Worm (Caenorhabditis elegans) whole organism, early embryonic: Measurements from ENCODE around the gene toc-1.

ENCODE experiments used
- B0310.2 ChIP-seq: sonication (generic microtip); optimal IDR thresholded peaks from 2 replicates; lab custom pipeline; 2016; ENCODE audit warnings: mild to moderate bottlenecking, missing genetic modification characterization, missing compliant biosample characterization
- F13C5.2 ChIP-seq: sonication (generic microtip); optimal IDR thresholded peaks from 2 replicates; lab custom pipeline; 2017; ENCODE audit warnings: mild to moderate bottlenecking, missing genetic modification characterization, inconsistent platforms, missing compliant biosample characterization
- ama-1 ChIP-seq: fragments of 150-350 bp; optimal IDR thresholded peaks from 2 replicates; lab custom pipeline; 2014
- ets-7 ChIP-seq: sonication (generic microtip); optimal IDR thresholded peaks from 2 replicates; lab custom pipeline; 2016; ENCODE audit warnings: missing genotype, missing genetic modification characterization, missing compliant biosample characterization
- flt-1 ChIP-seq: fragments of 200-800 bp; sonication (Bioruptor generic); IDR thresholded peaks from 2 replicates; pipeline ENCODE4 v1.3.6; 2022; ENCODE audit warnings: missing genetic modification characterization, missing compliant biosample characterization
- hmbx-1 ChIP-seq: sonication (generic microtip); optimal IDR thresholded peaks from 2 replicates; lab custom pipeline; 2016; ENCODE audit warnings: mild to moderate bottlenecking, missing genetic modification characterization, missing compliant biosample characterization
- hmg-4 ChIP-seq: fragments of 200-800 bp; sonication (Bioruptor generic); optimal IDR thresholded peaks from 2 replicates; lab custom pipeline; 2018; ENCODE audit warnings: mild to moderate bottlenecking, missing genetic modification characterization, missing compliant biosample characterization
- hnd-1 ChIP-seq: sonication (generic microtip); optimal IDR thresholded peaks from 2 replicates; lab custom pipeline; 2016; ENCODE audit warnings: missing genetic modification characterization, missing compliant biosample characterization
- scrt-1 ChIP-seq: fragments of 200-800 bp; sonication (Bioruptor generic); IDR thresholded peaks from 2 replicates; pipeline ENCODE4 v1.3.6; 2022; ENCODE audit warnings: missing genetic modification characterization, missing compliant biosample characterization
- sea-1 ChIP-seq: fragments of 200-800 bp; sonication (Bioruptor generic); conservative IDR thresholded peaks from 2 replicates; pipeline ENCODE4 v1.3.6; 2022; ENCODE audit warnings: missing genetic modification characterization, missing compliant biosample characterization
- tbx-11 ChIP-seq: fragments of 200-800 bp; sonication (Bioruptor generic); IDR thresholded peaks from 2 replicates; pipeline ENCODE4 v1.3.6; 2022; ENCODE audit warnings: missing genetic modification characterization, missing compliant biosample characterization
- tbx-37 ChIP-seq: fragments of 200-800 bp; sonication (Bioruptor generic); conservative IDR thresholded peaks from 2 replicates; pipeline ENCODE4 v1.3.6; 2022; ENCODE audit warnings: missing genetic modification reagents, missing genetic modification characterization, missing compliant biosample characterization
- tra-4 ChIP-seq: sonication (generic microtip); optimal IDR thresholded peaks from 2 replicates; lab custom pipeline; 2017; ENCODE audit warnings: missing genetic modification characterization, missing compliant biosample characterization

- TF ChIP-seq ama-1 (lab: Kevin White, UChicago) (no peak), sea-1 (GFP tag; lab: Robert Waterston, UW) (no peak), tbx-11 (GFP tag; lab: Robert Waterston, UW) (no peak), hmg-4 (GFP tag; lab: Kevin White, UChicago) (no peak), hmbx-1 (tag; lab: Kevin White, UChicago) (no peak), ets-7 (tag; lab: Kevin White, UChicago) (no peak), hnd-1 (no peak), scrt-1 (GFP tag; lab: Robert Waterston, UW) (no peak), tbx-37 (GFP tag; lab: Robert Waterston, UW) (no peak), F13C5.2 (no peak), tra-4 (tag; lab: Kevin White, UChicago) (no peak), flt-1 (GFP tag; lab: Robert Waterston, UW) (no peak), B0310.2 (tag; lab: Kevin White, UChicago) (no peak)
These were observed 12.8 kb downstream of the toc-1 start, which contains the start of gene T15B12.1 for ce11 chrIII:5287877-5288276.
